Fruit fly (Drosophila melanogaster) whole organism, embryonic: Measurements from ENCODE around the gene CG33235.

Experiments
- BtbVII ChIP-seq: fragments of 200-800 bp; sonication (Bioruptor generic); optimal IDR thresholded peaks from 3 replicates; lab custom pipeline; 2017; ENCODE audit warnings: missing biosample characterization, mild to moderate bottlenecking, missing genetic modification characterization
- CG10462 ChIP-seq: fragments of 200-800 bp; sonication (Bioruptor generic); optimal IDR thresholded peaks from 2 replicates; lab custom pipeline; 2016; ENCODE audit warnings: missing biosample characterization, missing genetic modification characterization
- CG11085 ChIP-seq: fragments of 200-800 bp; sonication (Bioruptor generic); IDR thresholded peaks from 2 replicates; pipeline ENCODE4 v1.3.6; 2022; ENCODE audit warnings: missing biosample characterization, missing genetic modification characterization
- CG11696 ChIP-seq: fragments of 200-800 bp; sonication (Bioruptor generic); IDR thresholded peaks from 2 replicates; pipeline ENCODE4 v1.3.6; 2022; ENCODE audit warnings: missing biosample characterization, missing genetic modification characterization
- CG11723 ChIP-seq: fragments of 200-800 bp; sonication (Bioruptor generic); optimal IDR thresholded peaks from 2 replicates; lab custom pipeline; 2017; ENCODE audit warnings: missing biosample characterization, mild to moderate bottlenecking, missing genetic modification characterization
- CG12219 ChIP-seq: fragments of 200-800 bp; sonication (Bioruptor generic); optimal IDR thresholded peaks from 3 replicates; lab custom pipeline; 2018; ENCODE audit warnings: missing biosample characterization, mild to moderate bottlenecking, missing genetic modification characterization
- CG12236 ChIP-seq: fragments of 200-800 bp; sonication (Bioruptor generic); optimal IDR thresholded peaks from 2 replicates; lab custom pipeline; 2016; ENCODE audit warnings: missing biosample characterization, missing genetic modification characterization
- CG12942 ChIP-seq: fragments of 200-800 bp; sonication (Bioruptor generic); optimal IDR thresholded peaks from 3 replicates; lab custom pipeline; 2016; ENCODE audit warnings: missing biosample characterization, missing genetic modification characterization
- CG14014 ChIP-seq: fragments of 200-800 bp; sonication (Bioruptor generic); IDR thresholded peaks from 2 replicates; pipeline ENCODE4 v1.3.6; 2022; ENCODE audit warnings: missing biosample characterization, missing genetic modification characterization
- CG14710 ChIP-seq: fragments of 200-800 bp; sonication (Bioruptor generic); optimal IDR thresholded peaks from 3 replicates; lab custom pipeline; 2019; ENCODE audit warnings: missing biosample characterization, mild to moderate bottlenecking, missing genetic modification characterization, moderate library complexity
- CG15514 ChIP-seq: fragments of 200-800 bp; sonication (Bioruptor generic); optimal IDR thresholded peaks from 3 replicates; lab custom pipeline; 2017; ENCODE audit warnings: missing biosample characterization, missing genetic modification characterization, mild to moderate bottlenecking, moderate library complexity, missing genetic modification reagents
- CG17186 ChIP-seq: fragments of 200-800 bp; sonication (Bioruptor generic); optimal IDR thresholded peaks from 3 replicates; lab custom pipeline; 2017; ENCODE audit warnings: missing biosample characterization, missing genetic modification reagents, missing genetic modification characterization
- CG2129 ChIP-seq: fragments of 200-800 bp; sonication (Bioruptor generic); IDR thresholded peaks from 2 replicates; pipeline ENCODE4 v1.3.6; 2022; ENCODE audit warnings: missing biosample characterization, missing genetic modification characterization; ENCODE audit not compliant: partially characterized antibody
- CG33213 ChIP-seq: fragments of 200-800 bp; sonication (Bioruptor generic); optimal IDR thresholded peaks from 3 replicates; lab custom pipeline; 2016; ENCODE audit warnings: missing biosample characterization, missing genetic modification characterization
- CG34224 ChIP-seq: fragments of 200-800 bp; sonication (Bioruptor generic); IDR thresholded peaks from 3 replicates; pipeline ENCODE4 v1.3.6; 2022; ENCODE audit warnings: missing biosample characterization, missing genetic modification characterization; ENCODE audit not compliant: partially characterized antibody
- CG43689 ChIP-seq: fragments of 200-800 bp; sonication (Bioruptor generic); IDR thresholded peaks from 2 replicates; pipeline ENCODE4 v1.3.6; 2022; ENCODE audit warnings: missing biosample characterization, missing genetic modification characterization
- CG4424 ChIP-seq: fragments of 200-800 bp; sonication (Bioruptor generic); optimal IDR thresholded peaks from 3 replicates; lab custom pipeline; 2016; ENCODE audit warnings: missing biosample characterization, missing genetic modification characterization
- CG5245 ChIP-seq: fragments of 200-800 bp; sonication (Bioruptor generic); optimal IDR thresholded peaks from 3 replicates; lab custom pipeline; 2016; ENCODE audit warnings: missing biosample characterization, missing genetic modification characterization
- CG6654 ChIP-seq: fragments of 200-800 bp; sonication (Bioruptor generic); optimal IDR thresholded peaks from 2 replicates; lab custom pipeline; 2017; ENCODE audit warnings: missing biosample characterization, mild to moderate bottlenecking, missing genetic modification characterization
- CG7928 ChIP-seq: fragments of 200-800 bp; sonication (Bioruptor generic); optimal IDR thresholded peaks from 2 replicates; lab custom pipeline; 2017; ENCODE audit warnings: missing biosample characterization, mild to moderate bottlenecking, missing genetic modification characterization
- Hey ChIP-seq: fragments of 200-800 bp; sonication (Bioruptor generic); optimal IDR thresholded peaks from 3 replicates; lab custom pipeline; 2018; ENCODE audit warnings: missing biosample characterization, mild to moderate bottlenecking, missing genetic modification characterization
- HmgZ ChIP-seq: fragments of 200-800 bp; sonication (Bioruptor generic); optimal IDR thresholded peaks from 2 replicates; lab custom pipeline; 2018; ENCODE audit warnings: missing biosample characterization, mild to moderate bottlenecking, missing genetic modification characterization
- Hr78 ChIP-seq, 2 experiments: fragments of 200-800 bp in 1 of 2; fragments of >200 bp in 1 of 2; sonication (Bioruptor generic) in 1 of 2; optimal IDR thresholded peaks; 2 replicates each; lab custom pipeline; 2017 to 2019; ENCODE audit warnings: missing biosample characterization in 2 of 2, missing genetic modification characterization in 2 of 2, mild to moderate bottlenecking in 1 of 2, moderate library complexity in 1 of 2
- Lhr ChIP-seq: fragments of 200-800 bp; sonication (Bioruptor generic); optimal IDR thresholded peaks from 3 replicates; lab custom pipeline; 2017; ENCODE audit warnings: mild to moderate bottlenecking, missing biosample characterization, missing genetic modification reagents, missing genetic modification characterization
- MTF-1 ChIP-seq: fragments of 200-800 bp; sonication (Bioruptor generic); optimal IDR thresholded peaks from 2 replicates; lab custom pipeline; 2018; ENCODE audit warnings: missing biosample characterization, mild to moderate bottlenecking, missing genetic modification characterization, borderline replicate concordance
- Mrtf ChIP-seq: fragments of 200-800 bp; sonication (Bioruptor generic); IDR thresholded peaks from 3 replicates; pipeline ENCODE4 v1.3.6; 2022; ENCODE audit warnings: missing biosample characterization, missing genetic modification characterization
- NK7.1 ChIP-seq: fragments of 200-800 bp; sonication (Bioruptor generic); optimal IDR thresholded peaks from 3 replicates; lab custom pipeline; 2016; ENCODE audit warnings: missing biosample characterization, missing genetic modification characterization
- Nf-YA ChIP-seq: fragments of 200-800 bp; sonication (Bioruptor generic); IDR thresholded peaks from 2 replicates; pipeline ENCODE4 v1.3.6; 2022; ENCODE audit warnings: missing biosample characterization, missing genetic modification characterization
- Poxn ChIP-seq: fragments of 200-800 bp; sonication (Bioruptor generic); IDR thresholded peaks from 2 replicates; pipeline ENCODE4 v1.3.6; 2022; ENCODE audit warnings: missing biosample characterization, missing genetic modification characterization
- Ravus ChIP-seq: fragments of 200-800 bp; sonication (Bioruptor generic); IDR thresholded peaks from 2 replicates; pipeline ENCODE4 v1.3.6; 2022; ENCODE audit warnings: missing biosample characterization, missing genetic modification characterization
- Scr ChIP-seq: fragments of 200-800 bp; sonication (Bioruptor generic); IDR thresholded peaks from 2 replicates; pipeline ENCODE4 v1.3.6; 2022; ENCODE audit warnings: missing biosample characterization, missing genetic modification characterization; ENCODE audit not compliant: partially characterized antibody
- Ssrp ChIP-seq: fragments of 200-800 bp; sonication (Bioruptor generic); optimal IDR thresholded peaks from 2 replicates; lab custom pipeline; 2018; ENCODE audit warnings: missing biosample characterization, mild to moderate bottlenecking, missing genetic modification characterization, moderate library complexity
- Taf1 ChIP-seq: fragments of 200-800 bp; sonication (Bioruptor generic); IDR thresholded peaks from 2 replicates; pipeline ENCODE4 v1.3.6; 2022; ENCODE audit warnings: missing biosample characterization, missing genetic modification characterization
- Trl ChIP-seq, 3 experiments: fragments of >200 bp in 2 of 3; fragments of 200-800 bp in 1 of 3; sonication (Bioruptor generic) in 1 of 3; optimal IDR thresholded peaks; 2 replicates in 1 of 3; 3 replicates in 2 of 3; lab custom pipeline; 2016 to 2017; ENCODE audit warnings: missing biosample characterization in 1 of 3, missing genetic modification characterization in 1 of 3
- Xbp1 ChIP-seq: fragments of 200-800 bp; sonication (Bioruptor generic); optimal IDR thresholded peaks from 3 replicates; lab custom pipeline; 2016; ENCODE audit warnings: missing biosample characterization, mild to moderate bottlenecking, missing genetic modification characterization
- ac ChIP-seq: fragments of 200-800 bp; sonication (Bioruptor generic); optimal IDR thresholded peaks from 3 replicates; lab custom pipeline; 2017; ENCODE audit warnings: missing biosample characterization, mild to moderate bottlenecking, missing genetic modification characterization
- ash1 ChIP-seq: fragments of 200-800 bp; sonication (Bioruptor generic); optimal IDR thresholded peaks from 2 replicates; lab custom pipeline; 2018; ENCODE audit warnings: missing biosample characterization, mild to moderate bottlenecking, missing genetic modification characterization
- btn ChIP-seq: fragments of 200-800 bp; sonication (Bioruptor generic); optimal IDR thresholded peaks from 2 replicates; lab custom pipeline; 2016; ENCODE audit warnings: missing biosample characterization, missing genetic modification characterization
- inv ChIP-seq: fragments of 200-800 bp; sonication (Bioruptor generic); IDR thresholded peaks from 2 replicates; pipeline ENCODE4 v1.3.6; 2022; ENCODE audit warnings: missing biosample characterization, missing genetic modification characterization; ENCODE audit not compliant: partially characterized antibody
- lbe ChIP-seq: fragments of 200-800 bp; sonication (Bioruptor generic); optimal IDR thresholded peaks from 2 replicates; lab custom pipeline; 2016; ENCODE audit warnings: missing biosample characterization, mild to moderate bottlenecking, missing genetic modification characterization
- mirr ChIP-seq: fragments of 200-800 bp; sonication (Bioruptor generic); optimal IDR thresholded peaks from 3 replicates; lab custom pipeline; 2018; ENCODE audit warnings: missing biosample characterization, mild to moderate bottlenecking, missing genetic modification characterization
- mld ChIP-seq: fragments of 200-800 bp; sonication (Bioruptor generic); IDR thresholded peaks from 3 replicates; pipeline ENCODE4 v1.3.6; 2022; ENCODE audit warnings: missing biosample characterization, missing genetic modification characterization; ENCODE audit not compliant: partially characterized antibody
- org-1 ChIP-seq: fragments of 200-800 bp; sonication (Bioruptor generic); optimal IDR thresholded peaks from 2 replicates; lab custom pipeline; 2017; ENCODE audit warnings: missing biosample characterization, missing genetic modification characterization
- phol ChIP-seq: fragments of 200-800 bp; sonication (Bioruptor generic); optimal IDR thresholded peaks from 3 replicates; lab custom pipeline; 2018; ENCODE audit warnings: missing biosample characterization, mild to moderate bottlenecking, missing genetic modification characterization, moderate library complexity
- psq ChIP-seq: fragments of 200-800 bp; sonication (Bioruptor generic); optimal IDR thresholded peaks from 2 replicates; lab custom pipeline; 2017; ENCODE audit warnings: missing biosample characterization, missing genetic modification characterization
- ranshi ChIP-seq: fragments of 200-800 bp; sonication (Bioruptor generic); IDR thresholded peaks from 2 replicates; pipeline ENCODE4 v1.3.6; 2022; ENCODE audit warnings: missing biosample characterization, missing genetic modification characterization
- scrt ChIP-seq: fragments of 200-800 bp; sonication (Bioruptor generic); optimal IDR thresholded peaks from 2 replicates; lab custom pipeline; 2018; ENCODE audit warnings: missing biosample characterization, mild to moderate bottlenecking, missing genetic modification characterization, moderate library complexity
- sr ChIP-seq: fragments of 200-800 bp; sonication (Bioruptor generic); IDR thresholded peaks from 3 replicates; pipeline ENCODE4 v1.3.6; 2022; ENCODE audit warnings: missing biosample characterization, missing genetic modification characterization

The CG33235 gene

dm6 chrX:11449476-11450119 is 41.8 kb downstream of the CG33235 start (continued):
- TF ChIP-seq CG33213 (GFP tag; lab: Kevin White, UChicago) (peak; percentile 72), psq (no peak), CG14014 (GFP tag; lab: Robert Waterston, UW) (peak; percentile 89), ash1 (GFP tag; lab: Kevin White, UChicago) (no peak), Trl (optimal IDR thresholded peaks at IDR 0.05; lab: Kevin White, UChicago) (no peak), Trl (GFP tag; optimal IDR thresholded peaks at IDR 0.05; lab: Kevin White, UChicago) (peak; percentile 83), CG14710 (peak; percentile 44), CG6654 (peak; percentile 43), Taf1 (GFP tag; lab: Robert Waterston, UW) (peak; percentile 65), CG43689 (peak; percentile 71), CG7928 (peak; percentile 22), NK7.1 (GFP tag; lab: Kevin White, UChicago) (peak; percentile 61), CG4424 (GFP tag; lab: Kevin White, UChicago) (peak; percentile 75), Ravus (peak; percentile 64), CG12942 (GFP tag; lab: Kevin White, UChicago) (peak; percentile 84), CG12236 (GFP tag; lab: Kevin White, UChicago) (peak; percentile 47), CG11723 (GFP tag; lab: Kevin White, UChicago) (peak; percentile 62), Poxn (peak; percentile 49; the same call in 1 of the 2 replicates), inv (GFP tag; lab: Robert Waterston, UW) (no peak), CG12219 (peak; percentile 90), CG10462 (GFP tag; lab: Kevin White, UChicago) (peak; percentile 65), BtbVII (GFP tag; lab: Kevin White, UChicago) (peak; percentile 87), CG5245 (GFP tag; lab: Kevin White, UChicago) (peak; percentile 74), mirr (GFP tag; lab: Kevin White, UChicago) (peak; percentile 86), MTF-1 (GFP tag; lab: Kevin White, UChicago) (peak; percentile 74), Xbp1 (GFP tag; lab: Kevin White, UChicago) (peak; percentile 83), ranshi (GFP tag; lab: Robert Waterston, UW) (peak; percentile 84), HmgZ (tag; lab: Kevin White, UChicago) (peak; percentile 76), phol (tag; lab: Kevin White, UChicago) (peak; percentile 82), CG11085 (GFP tag; lab: Robert Waterston, UW) (peak; percentile 81), lbe (GFP tag; lab: Kevin White, UChicago) (peak; percentile 73), sr (GFP tag; lab: Robert Waterston, UW) (peak; percentile 42; the same call in 1 of the 3 replicates), Hr78 (GFP tag; optimal IDR thresholded peaks at IDR 0.05; lab: Kevin White, UChicago) (peak in 1 of 2 experiments; percentile 43), Scr (GFP tag; lab: Robert Waterston, UW) (no peak), Nf-YA (peak; percentile 71), CG2129 (GFP tag; lab: Robert Waterston, UW) (no peak), Mrtf (GFP tag; lab: Robert Waterston, UW) (peak; percentile 89), org-1 (GFP tag; lab: Kevin White, UChicago) (peak; percentile 78), Ssrp (peak; percentile 77), mld (GFP tag; lab: Robert Waterston, UW) (no peak), btn (GFP tag; lab: Kevin White, UChicago) (peak; percentile 68), Hey (tag; lab: Kevin White, UChicago) (peak; percentile 60), CG11696 (GFP tag; lab: Robert Waterston, UW) (peak; percentile 66), ac (GFP tag; lab: Kevin White, UChicago) (peak; percentile 17), CG34224 (GFP tag; lab: Robert Waterston, UW) (no peak), Lhr (GFP tag; lab: Kevin White, UChicago) (peak; percentile 37), CG17186 (no peak), CG15514 (GFP tag; lab: Kevin White, UChicago) (peak; percentile 72), scrt (GFP tag; lab: Kevin White, UChicago) (peak; percentile 80)
